Fruit fly (Drosophila melanogaster) whole organism, embryonic: Measurements from ENCODE around the gene Rtnl1.

ENCODE experiments used
- Abd-B ChIP-seq: fragments of 200-800 bp; sonication (Bioruptor generic); optimal IDR thresholded peaks from 2 replicates; lab custom pipeline; 2018; ENCODE audit warnings: missing biosample characterization, mild to moderate bottlenecking, missing genetic modification characterization, moderate library complexity
- Ada2b ChIP-seq: fragments of 200-800 bp; sonication (Bioruptor generic); IDR thresholded peaks from 2 replicates; pipeline ENCODE4 v1.3.6; 2022; ENCODE audit warnings: missing biosample characterization, missing genetic modification characterization
- Adf1 ChIP-seq: fragments of 200-800 bp; sonication (Bioruptor generic); IDR thresholded peaks from 2 replicates; pipeline ENCODE4 v1.3.6; 2022; ENCODE audit warnings: missing biosample characterization, missing genetic modification characterization
- Bteb2 ChIP-seq: fragments of 200-800 bp; sonication (Bioruptor generic); optimal IDR thresholded peaks from 2 replicates; lab custom pipeline; 2016; ENCODE audit warnings: missing biosample characterization, missing genetic modification characterization
- CG11456 ChIP-seq: fragments of 200-800 bp; sonication (Bioruptor generic); IDR thresholded peaks from 3 replicates; pipeline ENCODE4 v1.3.6; 2022; ENCODE audit warnings: missing biosample characterization, missing genetic modification characterization
- CG13123 ChIP-seq: fragments of 200-800 bp; sonication (Bioruptor generic); optimal IDR thresholded peaks from 2 replicates; lab custom pipeline; 2016; ENCODE audit warnings: missing biosample characterization, missing genetic modification characterization
- CG13287 ChIP-seq: fragments of 200-800 bp; sonication (Bioruptor generic); IDR thresholded peaks from 2 replicates; pipeline ENCODE4 v1.3.6; 2022; ENCODE audit warnings: missing biosample characterization, missing genetic modification characterization; ENCODE audit not compliant: partially characterized antibody
- CG13624 ChIP-seq: fragments of 200-800 bp; sonication (Bioruptor generic); optimal IDR thresholded peaks from 2 replicates; lab custom pipeline; 2016; ENCODE audit warnings: missing biosample characterization, missing genetic modification characterization
- CG13894 ChIP-seq: fragments of 200-800 bp; sonication (Bioruptor generic); optimal IDR thresholded peaks from 3 replicates; lab custom pipeline; 2018; ENCODE audit warnings: missing biosample characterization, mild to moderate bottlenecking, missing genetic modification characterization, moderate library complexity
- CG14050 ChIP-seq: fragments of 200-800 bp; sonication (Bioruptor generic); IDR thresholded peaks from 3 replicates; pipeline ENCODE4 v1.3.6; 2022; ENCODE audit warnings: missing biosample characterization, missing genetic modification characterization
- CG16779 ChIP-seq: fragments of 200-800 bp; sonication (Bioruptor generic); IDR thresholded peaks from 2 replicates; pipeline ENCODE4 v1.3.6; 2022; ENCODE audit warnings: missing biosample characterization, missing genetic modification characterization
- CG2129 ChIP-seq: fragments of 200-800 bp; sonication (Bioruptor generic); IDR thresholded peaks from 2 replicates; pipeline ENCODE4 v1.3.6; 2022; ENCODE audit warnings: missing biosample characterization, missing genetic modification characterization; ENCODE audit not compliant: partially characterized antibody
- CG2199 ChIP-seq: fragments of 200-800 bp; sonication (Bioruptor generic); IDR thresholded peaks from 3 replicates; pipeline ENCODE4 v1.3.6; 2022; ENCODE audit warnings: missing biosample characterization, missing genetic modification characterization
- CG30431 ChIP-seq: fragments of 200-800 bp; sonication (Bioruptor generic); optimal IDR thresholded peaks from 2 replicates; lab custom pipeline; 2017; ENCODE audit warnings: missing biosample characterization, missing genetic modification characterization
- CG4424 ChIP-seq: fragments of 200-800 bp; sonication (Bioruptor generic); optimal IDR thresholded peaks from 3 replicates; lab custom pipeline; 2016; ENCODE audit warnings: missing biosample characterization, missing genetic modification characterization
- CG9797 ChIP-seq: fragments of 200-800 bp; sonication (Bioruptor generic); optimal IDR thresholded peaks from 3 replicates; lab custom pipeline; 2018; ENCODE audit warnings: missing biosample characterization, mild to moderate bottlenecking, missing genetic modification characterization
- CrebB ChIP-seq: fragments of 200-800 bp; sonication (Bioruptor generic); optimal IDR thresholded peaks from 3 replicates; lab custom pipeline; 2018; ENCODE audit warnings: missing biosample characterization, mild to moderate bottlenecking, missing genetic modification characterization
- D19B ChIP-seq: fragments of 200-800 bp; sonication (Bioruptor generic); optimal IDR thresholded peaks from 2 replicates; lab custom pipeline; 2017; ENCODE audit warnings: missing biosample characterization, mild to moderate bottlenecking, missing genetic modification characterization
- Dll ChIP-seq: fragments of 200-800 bp; sonication (Bioruptor generic); IDR thresholded peaks from 4 replicates; pipeline ENCODE4 v1.3.6; 2022; ENCODE audit warnings: missing biosample characterization, missing genetic modification characterization; ENCODE audit not compliant: partially characterized antibody
- Doc2 ChIP-seq: fragments of 200-800 bp; sonication (Bioruptor generic); IDR thresholded peaks from 2 replicates; pipeline ENCODE4 v1.3.6; 2022; ENCODE audit warnings: missing biosample characterization, missing genetic modification characterization
- Doc3 ChIP-seq: fragments of 200-800 bp; sonication (Bioruptor generic); IDR thresholded peaks from 3 replicates; pipeline ENCODE4 v1.3.6; 2022; ENCODE audit warnings: missing biosample characterization, missing genetic modification characterization; ENCODE audit not compliant: partially characterized antibody
- E2f2 ChIP-seq: fragments of 200-800 bp; sonication (Bioruptor generic); IDR thresholded peaks from 2 replicates; pipeline ENCODE4 v1.3.6; 2022; ENCODE audit warnings: missing biosample characterization, missing genetic modification characterization
- Eip74EF ChIP-seq, 2 experiments: fragments of 200-800 bp in 1 of 2; fragments of >200 bp in 1 of 2; sonication (Bioruptor generic) in 1 of 2; optimal IDR thresholded peaks; 2 replicates each; lab custom pipeline; 2017 to 2019; ENCODE audit warnings: missing biosample characterization in 2 of 2, missing genetic modification characterization in 2 of 2, mild to moderate bottlenecking in 1 of 2, moderate library complexity in 1 of 2
- Gsc ChIP-seq: fragments of 200-800 bp; sonication (Bioruptor generic); IDR thresholded peaks from 2 replicates; pipeline ENCODE4 v1.3.6; 2022; ENCODE audit warnings: missing biosample characterization, missing genetic modification characterization
- Kr ChIP-seq: fragments of 200-800 bp; sonication (Bioruptor generic); optimal IDR thresholded peaks from 2 replicates; lab custom pipeline; 2017; ENCODE audit warnings: missing biosample characterization, mild to moderate bottlenecking, missing genetic modification characterization
- NK7.1 ChIP-seq: fragments of 200-800 bp; sonication (Bioruptor generic); optimal IDR thresholded peaks from 3 replicates; lab custom pipeline; 2016; ENCODE audit warnings: missing biosample characterization, missing genetic modification characterization
- Ssrp ChIP-seq: fragments of 200-800 bp; sonication (Bioruptor generic); optimal IDR thresholded peaks from 2 replicates; lab custom pipeline; 2018; ENCODE audit warnings: missing biosample characterization, mild to moderate bottlenecking, missing genetic modification characterization, moderate library complexity
- TFAM ChIP-seq: fragments of 200-800 bp; sonication (Bioruptor generic); optimal IDR thresholded peaks from 2 replicates; lab custom pipeline; 2017; ENCODE audit warnings: missing biosample characterization, missing genetic modification characterization, inconsistent platforms
- Trl ChIP-seq, 3 experiments: fragments of >200 bp in 2 of 3; fragments of 200-800 bp in 1 of 3; sonication (Bioruptor generic) in 1 of 3; optimal IDR thresholded peaks; 2 replicates in 1 of 3; 3 replicates in 2 of 3; lab custom pipeline; 2016 to 2017; ENCODE audit warnings: missing biosample characterization in 1 of 3, missing genetic modification characterization in 1 of 3
- ab ChIP-seq: fragments of 200-800 bp; sonication (Bioruptor generic); optimal IDR thresholded peaks from 2 replicates; lab custom pipeline; 2016; ENCODE audit warnings: missing biosample characterization, missing genetic modification characterization
- amos ChIP-seq: fragments of 200-800 bp; sonication (Bioruptor generic); IDR thresholded peaks from 2 replicates; pipeline ENCODE4 v1.3.6; 2022; ENCODE audit warnings: missing biosample characterization, missing genetic modification characterization; ENCODE audit not compliant: partially characterized antibody
- bcd ChIP-seq: fragments of 200-800 bp; sonication (Bioruptor generic); optimal IDR thresholded peaks from 2 replicates; lab custom pipeline; 2017; ENCODE audit warnings: missing biosample characterization, mild to moderate bottlenecking, missing genetic modification characterization
- crol ChIP-seq: fragments of 200-800 bp; sonication (Bioruptor generic); IDR thresholded peaks from 2 replicates; pipeline ENCODE4 v1.3.6; 2022; ENCODE audit warnings: missing biosample characterization, missing genetic modification characterization
- dm ChIP-seq: fragments of 200-800 bp; sonication (Bioruptor generic); optimal IDR thresholded peaks from 3 replicates; lab custom pipeline; 2016; ENCODE audit warnings: missing biosample characterization, missing genetic modification characterization
- ems ChIP-seq: fragments of 200-800 bp; sonication (Bioruptor generic); optimal IDR thresholded peaks from 3 replicates; lab custom pipeline; 2016; ENCODE audit warnings: missing biosample characterization, missing genetic modification characterization
- hb ChIP-seq: fragments of 200-800 bp; sonication (Bioruptor generic); IDR thresholded peaks from 3 replicates; pipeline ENCODE4 v1.3.6; 2022; ENCODE audit warnings: missing biosample characterization, missing genetic modification characterization; ENCODE audit not compliant: partially characterized antibody
- her ChIP-seq: fragments of 200-800 bp; sonication (Bioruptor generic); optimal IDR thresholded peaks from 2 replicates; lab custom pipeline; 2016; ENCODE audit warnings: missing biosample characterization, missing genetic modification characterization
- nerfin-1 ChIP-seq: fragments of 200-800 bp; sonication (Bioruptor generic); optimal IDR thresholded peaks from 3 replicates; lab custom pipeline; 2019; ENCODE audit warnings: missing biosample characterization, mild to moderate bottlenecking, missing genetic modification characterization, moderate library complexity
- peb ChIP-seq: fragments of 200-800 bp; sonication (Bioruptor generic); IDR thresholded peaks from 2 replicates; pipeline ENCODE4 v1.3.6; 2022; ENCODE audit warnings: missing biosample characterization, missing genetic modification characterization
- pzg ChIP-seq: fragments of 200-800 bp; sonication (Bioruptor generic); optimal IDR thresholded peaks from 3 replicates; lab custom pipeline; 2018; ENCODE audit warnings: missing biosample characterization, mild to moderate bottlenecking, missing genetic modification characterization, moderate library complexity
- repo ChIP-seq: fragments of 200-800 bp; sonication (Bioruptor generic); optimal IDR thresholded peaks from 2 replicates; lab custom pipeline; 2016; ENCODE audit warnings: missing biosample characterization, missing genetic modification characterization
- shn ChIP-seq: fragments of 200-800 bp; sonication (Bioruptor generic); optimal IDR thresholded peaks from 3 replicates; lab custom pipeline; 2016; ENCODE audit warnings: missing biosample characterization, missing genetic modification characterization
- sisA ChIP-seq: fragments of 200-800 bp; sonication (Bioruptor generic); IDR thresholded peaks from 2 replicates; pipeline ENCODE4 v1.3.6; 2022; ENCODE audit warnings: missing biosample characterization, missing genetic modification characterization
- ssp ChIP-seq: fragments of 200-800 bp; sonication (Bioruptor generic); IDR thresholded peaks from 2 replicates; pipeline ENCODE4 v1.3.6; 2022; ENCODE audit warnings: missing biosample characterization, missing genetic modification characterization
- stwl ChIP-seq: fragments of 200-800 bp; sonication (Bioruptor generic); optimal IDR thresholded peaks from 3 replicates; lab custom pipeline; 2018; ENCODE audit warnings: missing biosample characterization, mild to moderate bottlenecking, missing genetic modification characterization, moderate library complexity
- tna ChIP-seq: fragments of 200-800 bp; sonication (Bioruptor generic); IDR thresholded peaks from 2 replicates; pipeline ENCODE4 v1.3.6; 2022; ENCODE audit warnings: missing biosample characterization, missing genetic modification characterization; ENCODE audit not compliant: partially characterized antibody
- twi ChIP-seq: fragments of 200-800 bp; optimal IDR thresholded peaks from 2 replicates; lab custom pipeline; 2019; ENCODE audit warnings: missing biosample characterization, mild to moderate bottlenecking, missing genetic modification characterization, moderate library complexity
- tx ChIP-seq: fragments of 200-800 bp; sonication (Bioruptor generic); optimal IDR thresholded peaks from 2 replicates; lab custom pipeline; 2016; ENCODE audit warnings: missing biosample characterization, missing genetic modification characterization
- yki ChIP-seq: fragments of >200 bp; optimal IDR thresholded peaks from 3 replicates; lab custom pipeline; 2018

The Rtnl1 gene

dm6 chr2L:5000919-5001581 lies 8.5 kb downstream of the Rtnl1 start (continued):
- TF ChIP-seq dm (GFP tag; lab: Kevin White, UChicago) (no peak), Trl (optimal IDR thresholded peaks at IDR 0.05; lab: Kevin White, UChicago) (peak in 1 of 2 experiments; percentile 29), Trl (GFP tag; optimal IDR thresholded peaks at IDR 0.05; lab: Kevin White, UChicago) (peak; percentile 41), CG11456 (GFP tag; lab: Robert Waterston, UW) (peak; percentile 68; the same call in 2 of the 3 replicates), Abd-B (GFP tag; lab: Kevin White, UChicago) (peak; percentile 72), ssp (GFP tag; lab: Robert Waterston, UW) (no peak), sisA (GFP tag; lab: Robert Waterston, UW) (peak; percentile 3; the same call in 1 of the 2 replicates), CG2129 (GFP tag; lab: Robert Waterston, UW) (no peak), repo (GFP tag; lab: Kevin White, UChicago) (no peak), TFAM (GFP tag; lab: Kevin White, UChicago) (no peak), CG13123 (GFP tag; lab: Kevin White, UChicago) (no peak), Dll (GFP tag; lab: Robert Waterston, UW) (no peak), Adf1 (GFP tag; lab: Robert Waterston, UW) (peak; percentile 52; the same call in 1 of the 2 replicates), ems (GFP tag; lab: Kevin White, UChicago) (no peak), Bteb2 (GFP tag; lab: Kevin White, UChicago) (no peak), bcd (GFP tag; lab: Kevin White, UChicago) (no peak), Doc3 (GFP tag; lab: Robert Waterston, UW) (no peak), shn (no peak), CG14050 (GFP tag; lab: Robert Waterston, UW) (peak; percentile 19; the same call in 2 of the 3 replicates), E2f2 (GFP tag; lab: Robert Waterston, UW) (peak; percentile 94), ab (no peak), Ssrp (no peak), crol (GFP tag; lab: Robert Waterston, UW) (no peak; the same call in none of the 2 replicates), Eip74EF (GFP tag; optimal IDR thresholded peaks at IDR 0.05; lab: Kevin White, UChicago) (peak in 1 of 2 experiments; percentile 100), CG30431 (GFP tag; lab: Kevin White, UChicago) (no peak), peb (GFP tag; lab: Robert Waterston, UW) (no peak), pzg (GFP tag; lab: Kevin White, UChicago) (peak; percentile 17), CG13287 (GFP tag; lab: Robert Waterston, UW) (peak; percentile 49; the same call in 1 of the 2 replicates), D19B (GFP tag; lab: Kevin White, UChicago) (no peak), tx (GFP tag; lab: Kevin White, UChicago) (no peak), Kr (no peak), CG13894 (peak; percentile 72), Ada2b (GFP tag; lab: Robert Waterston, UW) (peak; percentile 56; the same call in 1 of the 2 replicates), twi (tag; lab: Kevin White, UChicago) (no peak), CG2199 (GFP tag; lab: Robert Waterston, UW) (peak; percentile 93), nerfin-1 (tag; lab: Kevin White, UChicago) (no peak), Doc2 (GFP tag; lab: Robert Waterston, UW) (0 out of 2 replicates have a peak, but pooled peaks have one; percentile 4), CG13624 (GFP tag; lab: Kevin White, UChicago) (no peak), CrebB (no peak), stwl (tag; lab: Kevin White, UChicago) (peak; percentile 24), Gsc (peak; percentile 38; the same call in 1 of the 2 replicates), CG9797 (GFP tag; lab: Kevin White, UChicago) (no peak), hb (no peak), yki (lab: Kevin White, UChicago) (peak; percentile 21), CG16779 (GFP tag; lab: Robert Waterston, UW) (no peak), NK7.1 (no peak), her (GFP tag; lab: Kevin White, UChicago) (no peak), amos (GFP tag; lab: Robert Waterston, UW) (peak; percentile 30; the same call in 1 of the 2 replicates), tna (GFP tag; lab: Robert Waterston, UW) (peak; percentile 19; the same call in 1 of the 2 replicates), CG4424 (no peak)
